Fruit fly (Drosophila melanogaster) whole organism, embryonic: Measurements from ENCODE around the gene CG3566.

ENCODE experiments used
- Adf1 ChIP-seq: fragments of 200-800 bp; sonication (Bioruptor generic); IDR thresholded peaks from 2 replicates; pipeline ENCODE4 v1.3.6; 2022; ENCODE audit warnings: missing biosample characterization, missing genetic modification characterization
- CG10959 ChIP-seq: fragments of 200-800 bp; sonication (Bioruptor generic); IDR thresholded peaks from 2 replicates; pipeline ENCODE4 v1.3.6; 2022; ENCODE audit warnings: missing biosample characterization, missing genetic modification characterization
- CG12769 ChIP-seq: fragments of 200-800 bp; sonication (Bioruptor generic); optimal IDR thresholded peaks from 2 replicates; lab custom pipeline; 2019; ENCODE audit warnings: missing biosample characterization, mild to moderate bottlenecking, missing genetic modification characterization, moderate library complexity
- CG12942 ChIP-seq: fragments of 200-800 bp; sonication (Bioruptor generic); optimal IDR thresholded peaks from 3 replicates; lab custom pipeline; 2016; ENCODE audit warnings: missing biosample characterization, missing genetic modification characterization
- CG17612 ChIP-seq: fragments of 200-800 bp; sonication (Bioruptor generic); IDR thresholded peaks from 2 replicates; pipeline ENCODE4 v1.3.6; 2022; ENCODE audit warnings: missing biosample characterization, missing genetic modification characterization
- CG17829 ChIP-seq: fragments of 200-800 bp; optimal IDR thresholded peaks from 2 replicates; lab custom pipeline; 2019; ENCODE audit warnings: missing biosample characterization, mild to moderate bottlenecking, missing genetic modification characterization, moderate library complexity
- CG18599 ChIP-seq: fragments of 200-800 bp; sonication (Bioruptor generic); optimal IDR thresholded peaks from 3 replicates; lab custom pipeline; 2017; ENCODE audit warnings: missing biosample characterization, missing genetic modification characterization, mild to moderate bottlenecking, moderate library complexity, missing genetic modification reagents
- CG18764 ChIP-seq: fragments of 200-800 bp; sonication (Bioruptor generic); optimal IDR thresholded peaks from 3 replicates; lab custom pipeline; 2016; ENCODE audit warnings: missing biosample characterization, missing genetic modification characterization
- CG2712 ChIP-seq: fragments of 200-800 bp; optimal IDR thresholded peaks from 3 replicates; lab custom pipeline; 2019; ENCODE audit warnings: missing biosample characterization, mild to moderate bottlenecking, missing genetic modification characterization, moderate library complexity
- CG43689 ChIP-seq: fragments of 200-800 bp; sonication (Bioruptor generic); IDR thresholded peaks from 2 replicates; pipeline ENCODE4 v1.3.6; 2022; ENCODE audit warnings: missing biosample characterization, missing genetic modification characterization
- CG6272 ChIP-seq: fragments of 200-800 bp; sonication (Bioruptor generic); IDR thresholded peaks from 2 replicates; pipeline ENCODE4 v1.3.6; 2022; ENCODE audit warnings: missing biosample characterization, missing genetic modification characterization
- CG6689 ChIP-seq: fragments of 200-800 bp; sonication (Bioruptor generic); IDR thresholded peaks from 2 replicates; pipeline ENCODE4 v1.3.6; 2022; ENCODE audit warnings: missing biosample characterization, missing genetic modification characterization
- CG6813 ChIP-seq: fragments of 200-800 bp; sonication (Bioruptor generic); optimal IDR thresholded peaks from 2 replicates; lab custom pipeline; 2017; ENCODE audit warnings: missing biosample characterization, missing genetic modification characterization, mild to moderate bottlenecking, moderate library complexity, missing genetic modification reagents
- CG7357 ChIP-seq: fragments of 200-800 bp; sonication (Bioruptor generic); IDR thresholded peaks from 3 replicates; pipeline ENCODE4 v1.3.6; 2022; ENCODE audit warnings: missing biosample characterization, missing genetic modification characterization
- CG7372 ChIP-seq: fragments of 200-800 bp; sonication (Bioruptor generic); IDR thresholded peaks from 2 replicates; pipeline ENCODE4 v1.3.6; 2022; ENCODE audit warnings: missing biosample characterization, missing genetic modification characterization
- CG7556 ChIP-seq: fragments of 200-800 bp; sonication (Bioruptor generic); optimal IDR thresholded peaks from 2 replicates; lab custom pipeline; 2017; ENCODE audit warnings: missing biosample characterization, mild to moderate bottlenecking, missing genetic modification characterization
- CG8478 ChIP-seq: fragments of >200 bp; optimal IDR thresholded peaks from 2 replicates; lab custom pipeline; 2018
- D ChIP-seq, 2 experiments: fragments of 200-800 bp in 1 of 2; fragments of >200 bp in 1 of 2; sonication (Bioruptor generic) in 1 of 2; optimal IDR thresholded peaks; 2 replicates in 1 of 2; 3 replicates in 1 of 2; lab custom pipeline; 2017; ENCODE audit warnings: mild to moderate bottlenecking in 1 of 2, missing biosample characterization in 1 of 2, missing genetic modification characterization in 1 of 2, missing genetic modification reagents in 1 of 2
- Drgx ChIP-seq: fragments of 200-800 bp; sonication (Bioruptor generic); IDR thresholded peaks from 2 replicates; pipeline ENCODE4 v1.3.6; 2022; ENCODE audit warnings: missing biosample characterization, missing genetic modification characterization
- Fer3 ChIP-seq: fragments of 200-800 bp; sonication (Bioruptor generic); optimal IDR thresholded peaks from 2 replicates; lab custom pipeline; 2018; ENCODE audit warnings: missing biosample characterization, mild to moderate bottlenecking, missing genetic modification characterization, moderate library complexity
- Lhr ChIP-seq: fragments of 200-800 bp; sonication (Bioruptor generic); optimal IDR thresholded peaks from 3 replicates; lab custom pipeline; 2017; ENCODE audit warnings: mild to moderate bottlenecking, missing biosample characterization, missing genetic modification reagents, missing genetic modification characterization
- MTF-1 ChIP-seq: fragments of 200-800 bp; sonication (Bioruptor generic); optimal IDR thresholded peaks from 2 replicates; lab custom pipeline; 2018; ENCODE audit warnings: missing biosample characterization, mild to moderate bottlenecking, missing genetic modification characterization, borderline replicate concordance
- Mad ChIP-seq: fragments of 200-800 bp; sonication (Bioruptor generic); optimal IDR thresholded peaks from 2 replicates; lab custom pipeline; 2016; ENCODE audit warnings: missing biosample characterization, missing genetic modification characterization
- Meics ChIP-seq: fragments of 200-800 bp; sonication (Bioruptor generic); optimal IDR thresholded peaks from 2 replicates; lab custom pipeline; 2017; ENCODE audit warnings: missing biosample characterization, mild to moderate bottlenecking, missing genetic modification characterization
- Oli ChIP-seq: fragments of 200-800 bp; sonication (Bioruptor generic); optimal IDR thresholded peaks from 2 replicates; lab custom pipeline; 2018; ENCODE audit warnings: missing biosample characterization, mild to moderate bottlenecking, missing genetic modification characterization, moderate library complexity
- Poxn ChIP-seq: fragments of 200-800 bp; sonication (Bioruptor generic); IDR thresholded peaks from 2 replicates; pipeline ENCODE4 v1.3.6; 2022; ENCODE audit warnings: missing biosample characterization, missing genetic modification characterization
- Ptx1 ChIP-seq: fragments of 200-800 bp; sonication (Bioruptor generic); IDR thresholded peaks from 2 replicates; pipeline ENCODE4 v1.3.6; 2022; ENCODE audit warnings: missing biosample characterization, missing genetic modification characterization
- Scr ChIP-seq: fragments of 200-800 bp; sonication (Bioruptor generic); IDR thresholded peaks from 2 replicates; pipeline ENCODE4 v1.3.6; 2022; ENCODE audit warnings: missing biosample characterization, missing genetic modification characterization; ENCODE audit not compliant: partially characterized antibody
- Sox102F ChIP-seq: fragments of 200-800 bp; sonication (Bioruptor generic); optimal IDR thresholded peaks from 2 replicates; lab custom pipeline; 2018; ENCODE audit warnings: missing biosample characterization, mild to moderate bottlenecking, missing genetic modification characterization, moderate library complexity
- Trl ChIP-seq, 3 experiments: fragments of >200 bp in 2 of 3; fragments of 200-800 bp in 1 of 3; sonication (Bioruptor generic) in 1 of 3; optimal IDR thresholded peaks; 2 replicates in 1 of 3; 3 replicates in 2 of 3; lab custom pipeline; 2016 to 2017; ENCODE audit warnings: missing biosample characterization in 1 of 3, missing genetic modification characterization in 1 of 3
- dm ChIP-seq: fragments of 200-800 bp; sonication (Bioruptor generic); optimal IDR thresholded peaks from 3 replicates; lab custom pipeline; 2016; ENCODE audit warnings: missing biosample characterization, missing genetic modification characterization
- esg ChIP-seq: fragments of 200-800 bp; sonication (Bioruptor generic); conservative IDR thresholded peaks from 2 replicates; pipeline ENCODE4 v1.3.6; 2022; ENCODE audit warnings: missing biosample characterization, missing genetic modification characterization
- fd96Cb ChIP-seq: fragments of 200-800 bp; sonication (Bioruptor generic); optimal IDR thresholded peaks from 2 replicates; lab custom pipeline; 2018; ENCODE audit warnings: missing biosample characterization, mild to moderate bottlenecking, missing genetic modification characterization, moderate library complexity
- gem ChIP-seq: fragments of 200-800 bp; sonication (Bioruptor generic); optimal IDR thresholded peaks from 2 replicates; lab custom pipeline; 2019; ENCODE audit warnings: missing biosample characterization, mild to moderate bottlenecking, missing genetic modification characterization, moderate library complexity
- hth ChIP-seq: fragments of >200 bp; optimal IDR thresholded peaks from 2 replicates; lab custom pipeline; 2017; ENCODE audit warnings: inconsistent platforms
- jing ChIP-seq: fragments of 200-800 bp; sonication (Bioruptor generic); optimal IDR thresholded peaks from 2 replicates; lab custom pipeline; 2018; ENCODE audit warnings: missing biosample characterization, mild to moderate bottlenecking, missing genetic modification characterization
- kay ChIP-seq: fragments of 200-800 bp; sonication (Bioruptor generic); optimal IDR thresholded peaks from 2 replicates; lab custom pipeline; 2016; ENCODE audit warnings: missing biosample characterization, missing genetic modification characterization
- lab ChIP-seq: fragments of 200-800 bp; sonication (Bioruptor generic); optimal IDR thresholded peaks from 3 replicates; lab custom pipeline; 2017; ENCODE audit warnings: missing biosample characterization, missing genetic modification characterization, mild to moderate bottlenecking, moderate library complexity, missing genetic modification reagents
- mirr ChIP-seq: fragments of 200-800 bp; sonication (Bioruptor generic); optimal IDR thresholded peaks from 3 replicates; lab custom pipeline; 2018; ENCODE audit warnings: missing biosample characterization, mild to moderate bottlenecking, missing genetic modification characterization
- phol ChIP-seq: fragments of 200-800 bp; sonication (Bioruptor generic); optimal IDR thresholded peaks from 3 replicates; lab custom pipeline; 2018; ENCODE audit warnings: missing biosample characterization, mild to moderate bottlenecking, missing genetic modification characterization, moderate library complexity
- pita ChIP-seq: fragments of 200-800 bp; sonication (Bioruptor generic); optimal IDR thresholded peaks from 2 replicates; lab custom pipeline; 2017; ENCODE audit warnings: missing biosample characterization, mild to moderate bottlenecking, missing genetic modification characterization
- prd ChIP-seq, 3 experiments: fragments of >200 bp in 2 of 3; fragments of 200-800 bp in 1 of 3; sonication (Bioruptor generic) in 1 of 3; optimal IDR thresholded peaks in 2 of 3; IDR thresholded peaks in 1 of 3; 2 replicates in 2 of 3; 3 replicates in 1 of 3; pipeline versions ENCODE4 v1.3.6 to Lab custom; 2017 to 2022; ENCODE audit warnings: missing biosample characterization in 1 of 3, missing genetic modification characterization in 1 of 3
- ro ChIP-seq: fragments of 200-800 bp; sonication (Bioruptor generic); IDR thresholded peaks from 2 replicates; pipeline ENCODE4 v1.3.6; 2022; ENCODE audit warnings: missing biosample characterization, missing genetic modification characterization
- run ChIP-seq: fragments of 200-800 bp; sonication (Bioruptor generic); optimal IDR thresholded peaks from 3 replicates; lab custom pipeline; 2018; ENCODE audit warnings: missing biosample characterization, mild to moderate bottlenecking, missing genetic modification characterization
- salm ChIP-seq: fragments of 200-800 bp; sonication (Bioruptor generic); optimal IDR thresholded peaks from 2 replicates; lab custom pipeline; 2018; ENCODE audit warnings: missing biosample characterization, mild to moderate bottlenecking, missing genetic modification characterization
- shn ChIP-seq: fragments of 200-800 bp; sonication (Bioruptor generic); optimal IDR thresholded peaks from 3 replicates; lab custom pipeline; 2016; ENCODE audit warnings: missing biosample characterization, missing genetic modification characterization
- sqz ChIP-seq: fragments of 200-800 bp; sonication (Bioruptor generic); optimal IDR thresholded peaks from 3 replicates; lab custom pipeline; 2018; ENCODE audit warnings: missing biosample characterization, mild to moderate bottlenecking, missing genetic modification characterization
- vvl ChIP-seq: fragments of 200-800 bp; sonication (Bioruptor generic); IDR thresholded peaks from 2 replicates; pipeline ENCODE4 v1.3.6; 2022; ENCODE audit warnings: missing biosample characterization, missing genetic modification characterization
- wek ChIP-seq: fragments of 200-800 bp; sonication (Bioruptor generic); optimal IDR thresholded peaks from 3 replicates; lab custom pipeline; 2018; ENCODE audit warnings: missing biosample characterization, mild to moderate bottlenecking, missing genetic modification characterization, moderate library complexity
- zen2 ChIP-seq: fragments of 200-800 bp; sonication (Bioruptor generic); IDR thresholded peaks from 3 replicates; pipeline ENCODE4 v1.3.6; 2022; ENCODE audit warnings: missing biosample characterization, missing genetic modification characterization; ENCODE audit not compliant: partially characterized antibody

Gene CG3566

DNA sequence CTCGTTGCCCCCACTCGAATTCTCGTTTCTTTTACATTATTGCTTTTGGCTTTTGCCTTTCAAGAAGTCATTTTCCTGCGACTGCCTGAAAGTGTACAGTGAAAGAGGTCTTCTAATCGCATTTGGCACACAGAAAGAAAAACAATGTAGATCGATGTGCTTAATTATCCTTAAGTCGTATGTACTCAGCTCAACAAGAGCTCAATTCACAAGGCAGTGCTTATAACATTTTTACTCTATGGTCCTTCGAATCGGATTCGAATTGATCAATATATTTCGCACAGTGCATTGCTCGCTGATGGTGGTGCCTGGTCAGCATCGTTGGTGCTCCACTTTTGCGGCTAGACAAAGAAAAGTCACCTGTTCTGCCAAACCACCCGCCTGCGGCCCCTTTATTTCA is 33.9 kb upstream of the CG3566 start (continued):
- no peak for TF ChIP-seq D (optimal IDR thresholded peaks at IDR 0.05; lab: Kevin White, UChicago)
- no peak for TF ChIP-seq D (GFP tag; optimal IDR thresholded peaks at IDR 0.05; lab: Kevin White, UChicago)
- peak; percentile 25; the same call in 1 of the 2 replicates for TF ChIP-seq Ptx1 (GFP tag; lab: Robert Waterston, UW)
- TF ChIP-seq fd96Cb (tag; lab: Kevin White, UChicago): peak; percentile 29
- no peak for TF ChIP-seq Drgx (GFP tag; lab: Robert Waterston, UW)
- peak; percentile 12 for TF ChIP-seq Meics
- TF ChIP-seq CG8478 (lab: Kevin White, UChicago): no peak
- no peak for TF ChIP-seq prd (optimal IDR thresholded peaks at IDR 0.05; lab: Kevin White, UChicago)
- peak; percentile 39; the same call in 1 of the 3 replicates for TF ChIP-seq prd (GFP tag; IDR thresholded peaks at IDR 0.05; lab: Robert Waterston, UW)
- peak; percentile 48 for TF ChIP-seq lab
- no peak for TF ChIP-seq CG12942 (GFP tag; lab: Kevin White, UChicago)
- peak; percentile 17 for TF ChIP-seq phol (tag; lab: Kevin White, UChicago)
- peak; percentile 11 for TF ChIP-seq Fer3 (tag; lab: Kevin White, UChicago)
- TF ChIP-seq kay (GFP tag; lab: Kevin White, UChicago): no peak
- TF ChIP-seq CG12769 (tag; lab: Kevin White, UChicago): peak; percentile 54
- no peak for TF ChIP-seq zen2
- no peak for TF ChIP-seq pita (GFP tag; lab: Kevin White, UChicago)
- TF ChIP-seq salm (tag; lab: Kevin White, UChicago): no peak
- TF ChIP-seq CG7372 (GFP tag; lab: Robert Waterston, UW): no peak
- TF ChIP-seq Adf1 (GFP tag; lab: Robert Waterston, UW): no peak
- TF ChIP-seq CG7556 (GFP tag; lab: Kevin White, UChicago): peak; percentile 13
- no peak for TF ChIP-seq sqz (GFP tag; lab: Kevin White, UChicago)
- no peak for TF ChIP-seq jing
- TF ChIP-seq gem (tag; lab: Kevin White, UChicago): peak; percentile 27
- no peak for TF ChIP-seq hth (lab: Kevin White, UChicago)
- no peak for TF ChIP-seq CG2712 (tag; lab: Kevin White, UChicago)
- no peak for TF ChIP-seq Trl (optimal IDR thresholded peaks at IDR 0.05; lab: Kevin White, UChicago)
- TF ChIP-seq Trl (GFP tag; optimal IDR thresholded peaks at IDR 0.05; lab: Kevin White, UChicago): peak; percentile 11
- TF ChIP-seq CG10959: no peak
- no peak for TF ChIP-seq mirr (GFP tag; lab: Kevin White, UChicago)
- TF ChIP-seq wek (GFP tag; lab: Kevin White, UChicago): no peak
- no peak for TF ChIP-seq run (tag; lab: Kevin White, UChicago)
- TF ChIP-seq Lhr (GFP tag; lab: Kevin White, UChicago): no peak
- TF ChIP-seq Sox102F: peak; percentile 53
- no peak for TF ChIP-seq MTF-1 (GFP tag; lab: Kevin White, UChicago)
- TF ChIP-seq CG18599 (GFP tag; lab: Kevin White, UChicago): peak; percentile 49
- no peak for TF ChIP-seq vvl (GFP tag; lab: Robert Waterston, UW)
- no peak for TF ChIP-seq Mad
- no peak for TF ChIP-seq ro (GFP tag; lab: Robert Waterston, UW)
- TF ChIP-seq Oli (tag; lab: Kevin White, UChicago): peak; percentile 6
- no peak for TF ChIP-seq CG43689 (GFP tag; lab: Robert Waterston, UW)
- TF ChIP-seq shn (GFP tag; lab: Kevin White, UChicago): no peak
- TF ChIP-seq CG7357 (GFP tag; lab: Robert Waterston, UW): 0 out of 3 replicates have a peak, but pooled peaks have one; percentile 12
- no peak for TF ChIP-seq CG17612
- TF ChIP-seq Scr: no peak
- TF ChIP-seq CG6689 (GFP tag; lab: Robert Waterston, UW): 0 out of 2 replicates have a peak, but pooled peaks have one; percentile 14
- TF ChIP-seq dm (GFP tag; lab: Kevin White, UChicago): no peak
- TF ChIP-seq CG18764 (GFP tag; lab: Kevin White, UChicago): no peak
- TF ChIP-seq esg (GFP tag; lab: Robert Waterston, UW): 0 out of 2 replicates have a peak, but pooled peaks have one; percentile 6
- TF ChIP-seq CG6813 (GFP tag; lab: Kevin White, UChicago): no peak
- no peak for TF ChIP-seq Poxn
- no peak for TF ChIP-seq CG17829
- no peak for TF ChIP-seq CG6272 (GFP tag; lab: Robert Waterston, UW)
